Fruit fly (Drosophila melanogaster): ENCODE data around the gene rdgC.

- no peak for TF ChIP-seq CTCF (optimal IDR thresholded peaks at IDR 0.05)
- no peak for TF ChIP-seq CG8478 (optimal IDR thresholded peaks at IDR 0.05)
Measured at dm6 chr3L:20220918-20221317, 27.0 kb upstream of the rdgC start.

Measured in S2 (cell line).